Worm (Caenorhabditis elegans) whole organism, L2 larva: ENCODE measurements around the gene M106.2.
A peak's percentile ranks its signal among the peaks of the same experiment; 100 is the strongest.

Source experiments
- C34F6.9 ChIP-seq: fragments of 150-350 bp; optimal IDR thresholded peaks from 2 replicates; lab custom pipeline; 2014; ENCODE audit warnings: missing biosample characterization, missing genetic modification characterization
- F13H6.1 ChIP-seq: sonication (generic microtip); optimal IDR thresholded peaks from 2 replicates; lab custom pipeline; 2016; ENCODE audit warnings: missing genetic modification characterization, missing compliant biosample characterization
- R02D3.7 ChIP-seq: fragments of 150-350 bp; optimal IDR thresholded peaks from 2 replicates; lab custom pipeline; 2014; ENCODE audit warnings: missing biosample characterization, missing genetic modification characterization
- Y55F3AM.14 ChIP-seq: fragments of 200-800 bp; sonication (Bioruptor generic); optimal IDR thresholded peaks from 2 replicates; lab custom pipeline; 2018; ENCODE audit warnings: mild to moderate bottlenecking, missing genetic modification characterization, missing compliant biosample characterization
- ZK546.5 ChIP-seq: sonication (generic microtip); optimal IDR thresholded peaks from 2 replicates; lab custom pipeline; 2017; ENCODE audit warnings: missing biosample characterization, missing genetic modification characterization
- alr-1 ChIP-seq: fragments of 150-350 bp; optimal IDR thresholded peaks from 2 replicates; lab custom pipeline; 2014; ENCODE audit warnings: missing biosample characterization, missing genetic modification characterization
- aly-2 ChIP-seq: fragments of 150-350 bp; optimal IDR thresholded peaks from 2 replicates; lab custom pipeline; 2014; ENCODE audit warnings: missing biosample characterization, missing genetic modification characterization
- ama-1 ChIP-seq: fragments of 150-350 bp; optimal IDR thresholded peaks from 2 replicates; lab custom pipeline; 2018; ENCODE audit warnings: inconsistent platforms
- blmp-1 ChIP-seq: sonication (generic microtip); optimal IDR thresholded peaks from 2 replicates; lab custom pipeline; 2017; ENCODE audit warnings: missing genetic modification characterization, mild to moderate bottlenecking, missing compliant biosample characterization, antibody characterized with exemption, moderate library complexity; ENCODE audit not compliant: insufficient read depth
- ceh-16 ChIP-seq: fragments of 150-350 bp; optimal IDR thresholded peaks from 2 replicates; lab custom pipeline; 2014; ENCODE audit warnings: missing biosample characterization, missing genetic modification characterization
- ceh-82 ChIP-seq: fragments of 150-350 bp; optimal IDR thresholded peaks from 2 replicates; lab custom pipeline; 2014; ENCODE audit warnings: missing biosample characterization, missing genetic modification characterization
- crh-2 ChIP-seq: sonication (generic microtip); optimal IDR thresholded peaks from 2 replicates; lab custom pipeline; 2017; ENCODE audit warnings: missing biosample characterization, missing genetic modification characterization
- dmd-4 ChIP-seq: sonication (generic microtip); optimal IDR thresholded peaks from 2 replicates; lab custom pipeline; 2017; ENCODE audit warnings: missing biosample characterization, missing genetic modification characterization
- egl-27 ChIP-seq: sonication (generic microtip); optimal IDR thresholded peaks from 3 replicates; lab custom pipeline; 2017; ENCODE audit warnings: missing biosample characterization, missing genetic modification reagents, missing genetic modification characterization
- elt-1 ChIP-seq: fragments of 150-350 bp; optimal IDR thresholded peaks from 2 replicates; lab custom pipeline; 2014; ENCODE audit warnings: missing biosample characterization, missing genetic modification characterization
- elt-3 ChIP-seq: sonication (generic microtip); optimal IDR thresholded peaks from 2 replicates; lab custom pipeline; 2017; ENCODE audit warnings: missing biosample characterization, missing genetic modification characterization
- fos-1 ChIP-seq: fragments of 150-350 bp; optimal IDR thresholded peaks from 2 replicates; lab custom pipeline; 2014; ENCODE audit warnings: missing biosample characterization, missing genetic modification characterization
- gmeb-1 ChIP-seq: fragments of 150-350 bp; optimal IDR thresholded peaks from 2 replicates; lab custom pipeline; 2014; ENCODE audit warnings: missing biosample characterization, missing genetic modification characterization
- lin-11 ChIP-seq: fragments of 150-350 bp; sonication (generic microtip); optimal IDR thresholded peaks from 2 replicates; lab custom pipeline; 2014; ENCODE audit warnings: missing biosample characterization, missing genetic modification characterization, inconsistent platforms, mixed read lengths
- lin-13 ChIP-seq: fragments of 150-350 bp; optimal IDR thresholded peaks from 2 replicates; lab custom pipeline; 2014; ENCODE audit warnings: missing biosample characterization, missing genetic modification reagents, missing genetic modification characterization
- lin-39 ChIP-seq: fragments of 150-350 bp; optimal IDR thresholded peaks from 2 replicates; lab custom pipeline; 2014; ENCODE audit warnings: missing biosample characterization, missing genetic modification reagents, missing genetic modification characterization
- lsy-2 ChIP-seq, 2 experiments: fragments of 150-350 bp in 1 of 2; sonication (generic microtip) in 1 of 2; optimal IDR thresholded peaks; 2 replicates each; lab custom pipeline; 2014 to 2017; ENCODE audit warnings: missing biosample characterization in 2 of 2, missing genetic modification characterization in 2 of 2
- mab-5 ChIP-seq: fragments of 150-350 bp; optimal IDR thresholded peaks from 2 replicates; lab custom pipeline; 2014; ENCODE audit warnings: missing biosample characterization, missing genetic modification characterization
- mbf-1 ChIP-seq: sonication (generic microtip); optimal IDR thresholded peaks from 2 replicates; lab custom pipeline; 2017; ENCODE audit warnings: missing biosample characterization, missing genetic modification characterization
- mdl-1 ChIP-seq, 2 experiments: fragments of 150-350 bp in 1 of 2; sonication (generic microtip) in 1 of 2; optimal IDR thresholded peaks; 2 replicates each; lab custom pipeline; 2017; ENCODE audit warnings: missing biosample characterization in 2 of 2, missing genetic modification characterization in 2 of 2
- nhr-10 ChIP-seq: sonication (generic microtip); optimal IDR thresholded peaks from 2 replicates; lab custom pipeline; 2017; ENCODE audit warnings: missing biosample characterization, missing genetic modification characterization
- nhr-11 ChIP-seq: fragments of 150-350 bp; optimal IDR thresholded peaks from 2 replicates; lab custom pipeline; 2014; ENCODE audit warnings: missing biosample characterization, missing genetic modification characterization
- nhr-12 ChIP-seq: fragments of 150-350 bp; optimal IDR thresholded peaks from 2 replicates; lab custom pipeline; 2014; ENCODE audit warnings: missing biosample characterization, missing genetic modification characterization
- nhr-129 ChIP-seq: fragments of 150-350 bp; optimal IDR thresholded peaks from 2 replicates; lab custom pipeline; 2014; ENCODE audit warnings: missing biosample characterization, missing genetic modification characterization
- nhr-21 ChIP-seq: fragments of 150-350 bp; optimal IDR thresholded peaks from 2 replicates; lab custom pipeline; 2014; ENCODE audit warnings: missing biosample characterization, missing genetic modification characterization
- nhr-23 ChIP-seq: fragments of 150-350 bp; optimal IDR thresholded peaks from 2 replicates; lab custom pipeline; 2014; ENCODE audit warnings: missing biosample characterization, missing genetic modification reagents, missing genetic modification characterization
- nhr-237 ChIP-seq: fragments of 150-350 bp; optimal IDR thresholded peaks from 2 replicates; lab custom pipeline; 2014; ENCODE audit warnings: missing biosample characterization, missing genetic modification characterization
- nhr-25 ChIP-seq: fragments of 150-350 bp; sonication (generic microtip); optimal IDR thresholded peaks from 3 replicates; lab custom pipeline; 2014; ENCODE audit warnings: missing biosample characterization, missing genetic modification characterization
- nhr-6 ChIP-seq: fragments of 150-350 bp; optimal IDR thresholded peaks from 2 replicates; lab custom pipeline; 2014; ENCODE audit warnings: missing biosample characterization, missing genetic modification characterization
- nhr-77 ChIP-seq: fragments of 150-350 bp; optimal IDR thresholded peaks from 2 replicates; lab custom pipeline; 2014; ENCODE audit warnings: missing biosample characterization, missing genetic modification characterization
- peb-1 ChIP-seq: fragments of 150-350 bp; optimal IDR thresholded peaks from 2 replicates; lab custom pipeline; 2014; ENCODE audit warnings: missing biosample characterization, missing genetic modification characterization
- sem-4 ChIP-seq: fragments of 150-350 bp; optimal IDR thresholded peaks from 2 replicates; lab custom pipeline; 2014; ENCODE audit warnings: missing biosample characterization, missing genetic modification reagents, missing genetic modification characterization
- skn-1 ChIP-seq: sonication (generic microtip); optimal IDR thresholded peaks from 2 replicates; lab custom pipeline; 2017; ENCODE audit warnings: missing biosample characterization, missing genetic modification characterization
- sma-3 ChIP-seq: sonication (generic microtip); optimal IDR thresholded peaks from 2 replicates; lab custom pipeline; 2016; ENCODE audit warnings: missing genetic modification reagents, missing genetic modification characterization, missing compliant biosample characterization
- sma-9 ChIP-seq, 2 experiments: fragments of 150-350 bp in 1 of 2; sonication (generic microtip) in 1 of 2; optimal IDR thresholded peaks; 2 replicates each; lab custom pipeline; 2014 to 2016; ENCODE audit warnings: missing genetic modification characterization in 2 of 2, mild to moderate bottlenecking in 1 of 2, missing biosample characterization in 1 of 2, missing compliant biosample characterization in 1 of 2, missing genetic modification reagents in 1 of 2, moderate library complexity in 1 of 2
- snpc-4 ChIP-seq: fragments of 150-350 bp; optimal IDR thresholded peaks from 2 replicates; lab custom pipeline; 2014; ENCODE audit warnings: missing biosample characterization, missing genetic modification characterization
- unc-39 ChIP-seq: fragments of 150-350 bp; optimal IDR thresholded peaks from 2 replicates; lab custom pipeline; 2014; ENCODE audit warnings: missing biosample characterization, missing genetic modification characterization
- unc-55 ChIP-seq: fragments of 150-350 bp; sonication (generic microtip); optimal IDR thresholded peaks from 3 replicates; lab custom pipeline; 2014; ENCODE audit warnings: missing biosample characterization, missing genetic modification reagents, missing genetic modification characterization
- unc-62 ChIP-seq: fragments of 150-350 bp; optimal IDR thresholded peaks from 2 replicates; lab custom pipeline; 2014; ENCODE audit warnings: missing biosample characterization, missing genetic modification reagents, missing genetic modification characterization
- zag-1 ChIP-seq: fragments of 150-350 bp; optimal IDR thresholded peaks from 2 replicates; lab custom pipeline; 2014; ENCODE audit warnings: missing biosample characterization, missing genetic modification characterization
- ztf-1 ChIP-seq: fragments of 200-800 bp; sonication (Bioruptor generic); conservative IDR thresholded peaks from 2 replicates; pipeline ENCODE4 v1.3.6; 2022; ENCODE audit warnings: missing genetic modification characterization, missing compliant biosample characterization
- ztf-11 ChIP-seq: sonication (generic microtip); optimal IDR thresholded peaks from 2 replicates; lab custom pipeline; 2017; ENCODE audit warnings: missing biosample characterization, missing genetic modification characterization
- ztf-4 ChIP-seq: fragments of 150-350 bp; optimal IDR thresholded peaks from 2 replicates; lab custom pipeline; 2014; ENCODE audit warnings: missing biosample characterization, missing genetic modification characterization

Gene M106.2

ce11 chrII:10870698-10871097 is 20.9 kb upstream of the M106.2 start:
- no peak for TF ChIP-seq nhr-11 (tag; lab: Kevin White, UChicago)
- TF ChIP-seq fos-1 (tag; lab: Kevin White, UChicago): no peak
- TF ChIP-seq crh-2: no peak
- TF ChIP-seq nhr-12 (tag; lab: Kevin White, UChicago): no peak
- no peak for TF ChIP-seq Y55F3AM.14
- TF ChIP-seq F13H6.1 (tag; lab: Kevin White, UChicago): no peak
- no peak for TF ChIP-seq dmd-4 (tag; lab: Kevin White, UChicago)
- TF ChIP-seq ceh-82 (tag; lab: Kevin White, UChicago): no peak
- no peak for TF ChIP-seq mbf-1 (tag; lab: Kevin White, UChicago)
- TF ChIP-seq aly-2 (tag; lab: Kevin White, UChicago): no peak
- TF ChIP-seq lin-39 (tag; lab: Kevin White, UChicago): no peak
- TF ChIP-seq C34F6.9 (tag; lab: Kevin White, UChicago): no peak
- TF ChIP-seq ama-1 (lab: Kevin White, UChicago): no peak
- TF ChIP-seq nhr-237 (tag; lab: Kevin White, UChicago): no peak

- TF ChIP-seq dmd-4 (tag; lab: Kevin White, UChicago) (peak; percentile 57), ama-1 (lab: Kevin White, UChicago) (peak; percentile 16), nhr-77 (tag; lab: Kevin White, UChicago) (peak; percentile 65), ceh-16 (tag; lab: Kevin White, UChicago) (peak; percentile 76), fos-1 (tag; lab: Kevin White, UChicago) (peak; percentile 94), ceh-82 (tag; lab: Kevin White, UChicago) (peak; percentile 97), unc-39 (tag; lab: Kevin White, UChicago) (no peak), unc-62 (peak; percentile 87), sma-9 (GFP tag; optimal IDR thresholded peaks at IDR 0.05; lab: Kevin White, UChicago) (peak; percentile 98), sma-9 (tag; optimal IDR thresholded peaks at IDR 0.05; lab: Kevin White, UChicago) (no peak), ztf-11 (tag; lab: Kevin White, UChicago) (no peak), F13H6.1 (tag; lab: Kevin White, UChicago) (peak; percentile 97), zag-1 (tag; lab: Kevin White, UChicago) (peak; percentile 73), nhr-25 (peak; percentile 97), elt-1 (tag; lab: Kevin White, UChicago) (no peak), lin-13 (peak; percentile 96), nhr-129 (tag; lab: Kevin White, UChicago) (peak; percentile 87), alr-1 (tag; lab: Kevin White, UChicago) (no peak), nhr-237 (tag; lab: Kevin White, UChicago) (peak; percentile 79), skn-1 (tag; lab: Kevin White, UChicago) (no peak), crh-2 (peak; percentile 97), sma-3 (GFP tag; lab: Kevin White, UChicago) (peak; percentile 95), nhr-23 (tag; lab: Kevin White, UChicago) (no peak), mdl-1 (tag; optimal IDR thresholded peaks at IDR 0.05; lab: Kevin White, UChicago) (peak; percentile 52 to 79), nhr-10 (tag; lab: Kevin White, UChicago) (peak; percentile 88), blmp-1 (tag; lab: Kevin White, UChicago) (peak; percentile 51), nhr-21 (tag; lab: Kevin White, UChicago) (peak; percentile 95), gmeb-1 (peak; percentile 94), ztf-4 (tag; lab: Kevin White, UChicago) (peak; percentile 96), nhr-11 (tag; lab: Kevin White, UChicago) (no peak), Y55F3AM.14 (peak; percentile 71), elt-3 (no peak), snpc-4 (tag; lab: Kevin White, UChicago) (peak; percentile 79), egl-27 (tag; lab: Kevin White, UChicago) (peak; percentile 95), peb-1 (no peak), unc-55 (GFP tag; lab: Kevin White, UChicago) (peak; percentile 99), C34F6.9 (tag; lab: Kevin White, UChicago) (peak; percentile 97), lin-11 (tag; lab: Kevin White, UChicago) (peak; percentile 97), sem-4 (tag; lab: Kevin White, UChicago) (peak; percentile 95), lin-39 (tag; lab: Kevin White, UChicago) (peak; percentile 0), nhr-6 (tag; lab: Kevin White, UChicago) (peak; percentile 94), lsy-2 (tag; optimal IDR thresholded peaks at IDR 0.05; lab: Kevin White, UChicago) (peak; percentile 100), nhr-12 (tag; lab: Kevin White, UChicago) (peak; percentile 22), ZK546.5 (peak; percentile 78), ztf-1 (GFP tag; lab: Robert Waterston, UW) (no peak), mbf-1 (tag; lab: Kevin White, UChicago) (peak; percentile 40), aly-2 (tag; lab: Kevin White, UChicago) (peak; percentile 6), R02D3.7 (tag; lab: Kevin White, UChicago) (peak; percentile 95), mab-5 (tag; lab: Kevin White, UChicago) (peak; percentile 97)
Observed at ce11 chrII:10868670-10869246, 19.0 kb upstream of the M106.2 start, which contains the start of the genes gmps-1 and cap-2. Gene gmps-1, minus strand, starts transcription at chrII:10868720. Gene cap-2, plus strand, starts transcription at chrII:10869196.
